Fruit fly (Drosophila melanogaster): ENCODE results near the gene Skel.

Gene Skel

DNA sequence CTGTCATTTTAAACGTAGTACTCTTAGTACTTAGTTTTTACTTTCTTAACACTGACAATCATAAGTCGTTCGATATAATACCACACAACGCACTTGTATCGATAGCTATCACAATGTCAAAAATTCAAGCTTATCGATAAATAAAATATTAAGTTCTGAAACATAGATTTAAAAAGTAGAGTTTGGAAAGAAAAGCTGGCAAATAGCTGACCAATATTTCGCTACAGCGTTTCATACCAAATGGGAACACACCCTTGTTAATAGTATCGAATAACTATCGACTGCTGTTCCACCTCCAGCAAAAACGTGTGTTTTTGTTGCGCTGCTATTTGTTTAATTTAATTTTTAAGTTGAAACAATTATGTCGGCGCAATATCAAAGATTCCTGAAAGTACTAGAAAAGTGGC lies 9.6 kb downstream of the Skel start, which contains the start of the genes pug, CG14683 and CG46459 (continued):
- TF ChIP-seq H15 (GFP tag; IDR thresholded peaks at IDR 0.05) (no peak), CG5245 (GFP tag; optimal IDR thresholded peaks at IDR 0.05) (peak; percentile 42), Atf-2 (GFP tag; optimal IDR thresholded peaks at IDR 0.05) (peak; percentile 18), ems (GFP tag; optimal IDR thresholded peaks at IDR 0.05) (peak; percentile 66), Hmx (GFP tag; optimal IDR thresholded peaks at IDR 0.05) (peak; percentile 10), dmrt99B (tag; optimal IDR thresholded peaks at IDR 0.05) (no peak), her (GFP tag; optimal IDR thresholded peaks at IDR 0.05) (peak; percentile 46), CG10147 (GFP tag; optimal IDR thresholded peaks at IDR 0.05) (peak; percentile 52), so (GFP tag; IDR thresholded peaks at IDR 0.05) (no peak), Asciz (GFP tag; optimal IDR thresholded peaks at IDR 0.05) (no peak), CG2712 (tag; optimal IDR thresholded peaks at IDR 0.05) (peak; percentile 69), amos (GFP tag; IDR thresholded peaks at IDR 0.05; ENCODE audit: partially characterized antibody) (peak; percentile 95), CG13775 (GFP tag; optimal IDR thresholded peaks at IDR 0.05) (peak; percentile 25), CG8388 (GFP tag; optimal IDR thresholded peaks at IDR 0.05) (peak; percentile 8), CG1603 (tag; optimal IDR thresholded peaks at IDR 0.05) (peak; percentile 23), crc (GFP tag; optimal IDR thresholded peaks at IDR 0.05) (peak; percentile 32), knrl (GFP tag; IDR thresholded peaks at IDR 0.05; ENCODE audit: partially characterized antibody) (peak; percentile 98), grn (GFP tag; optimal IDR thresholded peaks at IDR 0.05) (no peak), Hmr (GFP tag; optimal IDR thresholded peaks at IDR 0.05) (peak; percentile 6), HLH4C (GFP tag; IDR thresholded peaks at IDR 0.05; ENCODE audit: partially characterized antibody) (peak; percentile 95), zfh2 (GFP tag; optimal IDR thresholded peaks at IDR 0.05) (peak; percentile 60), CG3995 (GFP tag; optimal IDR thresholded peaks at IDR 0.05) (peak; percentile 45), lab (GFP tag; optimal IDR thresholded peaks at IDR 0.05) (peak; percentile 42), Blimp-1 (GFP tag; optimal IDR thresholded peaks at IDR 0.05) (no peak), CG4617 (GFP tag; optimal IDR thresholded peaks at IDR 0.05; ENCODE audit: borderline replicate concordance) (peak; percentile 60), ranshi (GFP tag; IDR thresholded peaks at IDR 0.05) (0 out of 2 replicates have a peak, but pooled peaks have one; percentile 32), MBD-R2 (GFP tag; IDR thresholded peaks at IDR 0.05) (peak; percentile 35; the same call in 1 of the 2 replicates), CG7963 (GFP tag; IDR thresholded peaks at IDR 0.05; ENCODE audit: partially characterized antibody) (peak; percentile 87), crol (GFP tag; IDR thresholded peaks at IDR 0.05) (no peak), HLH3B (GFP tag; IDR thresholded peaks at IDR 0.05) (no peak), btn (GFP tag; optimal IDR thresholded peaks at IDR 0.05) (peak; percentile 5), CG7928 (GFP tag; optimal IDR thresholded peaks at IDR 0.05) (no peak), PHDP (tag; optimal IDR thresholded peaks at IDR 0.05) (peak; percentile 12), mld (GFP tag; IDR thresholded peaks at IDR 0.05; ENCODE audit: partially characterized antibody) (peak; percentile 91), Sox102F (GFP tag; optimal IDR thresholded peaks at IDR 0.05) (peak; percentile 11), CG42726 (GFP tag; IDR thresholded peaks at IDR 0.05; ENCODE audit: partially characterized antibody) (peak; percentile 80; the same call in 1 of the 2 replicates), Sox100B (GFP tag; optimal IDR thresholded peaks at IDR 0.05) (no peak), Opbp (GFP tag; IDR thresholded peaks at IDR 0.05; ENCODE audit: partially characterized antibody) (peak; percentile 94), CG12071 (GFP tag; optimal IDR thresholded peaks at IDR 0.05) (no peak), gem (tag; optimal IDR thresholded peaks at IDR 0.05) (peak; percentile 49), vvl (GFP tag; IDR thresholded peaks at IDR 0.05) (peak; percentile 44), stwl (tag; optimal IDR thresholded peaks at IDR 0.05) (peak; percentile 94), kah (GFP tag; optimal IDR thresholded peaks at IDR 0.05) (no peak), caup (GFP tag; optimal IDR thresholded peaks at IDR 0.05; ENCODE audit: severe bottlenecking) (peak; percentile 43), ken (GFP tag; IDR thresholded peaks at IDR 0.05) (no peak), ap (GFP tag; IDR thresholded peaks at IDR 0.05) (no peak), oc (tag; optimal IDR thresholded peaks at IDR 0.05) (no peak), CG17186 (GFP tag; optimal IDR thresholded peaks at IDR 0.05) (peak; percentile 76), CG15601 (tag; optimal IDR thresholded peaks at IDR 0.05) (no peak)

All from whole organism, embryonic.